Fruit fly (Drosophila melanogaster): Measurements from ENCODE around the gene pasha.
A peak's percentile ranks its signal among the peaks of the same experiment; 100 is the strongest.

The pasha gene

DNA sequence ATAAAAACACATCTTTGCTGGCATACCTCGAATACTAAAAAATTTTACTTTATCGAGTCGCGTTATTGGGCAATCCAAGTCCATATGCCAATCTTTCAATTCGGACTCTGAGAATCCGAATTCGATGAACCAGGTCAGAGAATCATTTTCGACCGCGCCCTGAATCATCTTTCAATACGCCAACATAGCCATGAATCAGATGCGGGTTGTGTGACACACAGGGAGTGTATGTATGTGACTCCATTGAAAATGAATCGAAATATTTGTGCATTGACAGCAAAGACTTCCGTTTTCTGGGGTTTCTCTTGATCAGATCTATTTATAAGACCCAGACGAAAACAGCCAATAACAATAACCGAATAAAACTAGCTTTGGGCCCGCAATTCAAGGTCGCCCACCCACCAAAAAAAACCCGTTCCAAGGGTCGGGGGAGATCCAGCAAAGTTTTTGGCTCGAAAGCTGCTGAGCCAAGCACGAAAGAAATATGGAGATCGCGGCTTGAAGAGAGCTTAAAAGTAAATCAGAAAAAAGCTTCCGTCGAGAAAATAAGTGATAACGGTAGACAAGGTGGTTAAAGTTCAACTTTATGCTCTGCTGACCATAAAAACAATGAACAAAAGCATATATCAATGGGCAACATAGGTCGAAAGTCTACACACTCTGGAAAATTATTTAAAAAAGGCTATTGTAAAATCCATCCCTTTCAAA, 13.2 kb upstream of the pasha start (continued):
- TF ChIP-seq Hr51 (GFP tag; optimal IDR thresholded peaks at IDR 0.05) (no peak), unpg (GFP tag; optimal IDR thresholded peaks at IDR 0.05) (no peak), CG10267 (tag; optimal IDR thresholded peaks at IDR 0.05) (no peak), CG13894 (tag; optimal IDR thresholded peaks at IDR 0.05) (peak; percentile 55), lilli (GFP tag; optimal IDR thresholded peaks at IDR 0.05) (peak; percentile 10), gcm (GFP tag; optimal IDR thresholded peaks at IDR 0.05) (peak; percentile 62), h (optimal IDR thresholded peaks at IDR 0.05) (no peak), CG43689 (GFP tag; IDR thresholded peaks at IDR 0.05) (no peak), CG2120 (GFP tag; optimal IDR thresholded peaks at IDR 0.05) (no peak), rib (GFP tag; IDR thresholded peaks at IDR 0.05) (no peak), CG9817 (tag; optimal IDR thresholded peaks at IDR 0.05) (no peak), CG18599 (GFP tag; optimal IDR thresholded peaks at IDR 0.05) (no peak), CG4707 (GFP tag; optimal IDR thresholded peaks at IDR 0.05) (no peak), crp (GFP tag; optimal IDR thresholded peaks at IDR 0.05) (no peak), nerfin-2 (GFP tag; IDR thresholded peaks at IDR 0.05; ENCODE audit: partially characterized antibody) (no peak), CTCF (GFP tag; optimal IDR thresholded peaks at IDR 0.05) (no peak), CG8089 (GFP tag; optimal IDR thresholded peaks at IDR 0.05) (no peak), H2.0 (GFP tag; IDR thresholded peaks at IDR 0.05) (no peak), CG8281 (tag; optimal IDR thresholded peaks at IDR 0.05) (peak; percentile 60), Med (GFP tag) (peak; percentile 72), sd (tag; optimal IDR thresholded peaks at IDR 0.05) (peak; percentile 44), odd (GFP tag; optimal IDR thresholded peaks at IDR 0.05) (no peak), gro (GFP tag; optimal IDR thresholded peaks at IDR 0.05) (no peak), ind (GFP tag; optimal IDR thresholded peaks at IDR 0.05) (no peak), crol (GFP tag; IDR thresholded peaks at IDR 0.05) (no peak), Dad (GFP tag; optimal IDR thresholded peaks at IDR 0.05) (no peak), slou (GFP tag; optimal IDR thresholded peaks at IDR 0.05) (no peak), CG17802 (tag; optimal IDR thresholded peaks at IDR 0.05) (no peak), emc (GFP tag; optimal IDR thresholded peaks at IDR 0.05) (no peak), esg (GFP tag; conservative IDR thresholded peaks at IDR 0.05) (no peak), CG6254 (GFP tag; optimal IDR thresholded peaks at IDR 0.05) (no peak), insv (GFP tag; optimal IDR thresholded peaks at IDR 0.05) (no peak), corto (GFP tag; optimal IDR thresholded peaks at IDR 0.05) (no peak), fd64A (GFP tag; optimal IDR thresholded peaks at IDR 0.05) (no peak), luna (GFP tag; optimal IDR thresholded peaks at IDR 0.05) (no peak), sima (GFP tag; optimal IDR thresholded peaks at IDR 0.05) (no peak), al (GFP tag; IDR thresholded peaks at IDR 0.05) (no peak), hb (GFP tag; IDR thresholded peaks at IDR 0.05; ENCODE audit: partially characterized antibody) (no peak), chinmo (GFP tag; IDR thresholded peaks at IDR 0.05; ENCODE audit: partially characterized antibody) (peak; percentile 90), az2 (GFP tag; optimal IDR thresholded peaks at IDR 0.05) (no peak), btn (GFP tag; optimal IDR thresholded peaks at IDR 0.05) (no peak), sens-2 (GFP tag; IDR thresholded peaks at IDR 0.05) (no peak), CG10654 (GFP tag; optimal IDR thresholded peaks at IDR 0.05) (no peak), ato (GFP tag; IDR thresholded peaks at IDR 0.05; ENCODE audit: partially characterized antibody) (no peak), CG6791 (GFP tag; IDR thresholded peaks at IDR 0.05; ENCODE audit: partially characterized antibody) (no peak), HLH4C (GFP tag; IDR thresholded peaks at IDR 0.05; ENCODE audit: partially characterized antibody) (no peak), p53 (GFP tag; optimal IDR thresholded peaks at IDR 0.05) (no peak), CG17912 (GFP tag; optimal IDR thresholded peaks at IDR 0.05) (no peak), dimm (GFP tag; IDR thresholded peaks at IDR 0.05) (no peak), CG3281 (GFP tag; optimal IDR thresholded peaks at IDR 0.05) (no peak)

All from whole organism, embryonic.